Worm (Caenorhabditis elegans): ENCODE measurements around the gene T23B5.4.

DNA sequence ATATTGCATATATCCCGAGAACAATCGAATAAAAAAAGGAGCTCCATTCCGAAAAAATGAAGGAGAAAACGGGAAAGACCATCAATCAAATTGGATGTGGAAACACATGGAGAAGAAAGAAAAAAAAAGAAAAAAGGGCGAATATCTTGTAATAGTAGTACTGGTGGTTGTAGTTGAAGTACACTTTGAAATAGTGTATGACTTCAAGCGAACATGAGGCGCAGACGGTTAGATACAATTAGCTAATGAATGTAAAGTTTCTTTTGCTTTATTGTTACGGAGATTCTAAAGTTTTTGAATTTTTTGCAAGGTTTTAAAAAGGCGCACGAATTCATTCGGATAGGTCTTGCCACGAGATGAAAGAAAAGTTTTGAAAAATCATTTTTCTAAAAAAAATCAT is 42.4 kb upstream of the T23B5.4 start:
- TF ChIP-seq pqm-1 (tag; optimal IDR thresholded peaks at IDR 0.05), result no peak
- TF ChIP-seq snpc-4 (tag; optimal IDR thresholded peaks at IDR 0.05), result no peak
- no peak for TF ChIP-seq nhr-237 (tag; optimal IDR thresholded peaks at IDR 0.05)
- no peak for TF ChIP-seq ama-1 (optimal IDR thresholded peaks at IDR 0.05)
- TF ChIP-seq dmd-9 (GFP tag; IDR thresholded peaks at IDR 0.05), result no peak
- no peak for TF ChIP-seq F49E8.2 (tag; optimal IDR thresholded peaks at IDR 0.05; ENCODE audit: borderline replicate concordance)
- TF ChIP-seq ztf-11 (tag; optimal IDR thresholded peaks at IDR 0.05), result no peak

Measured in whole organism, L4 larva.